Worm (Caenorhabditis elegans): Measurements from ENCODE around the gene clec-208.

- TF ChIP-seq ref-1 (GFP tag; conservative IDR thresholded peaks at IDR 0.05) (no peak), klf-2 (GFP tag; conservative IDR thresholded peaks at IDR 0.05) (no peak), med-1 (GFP tag; optimal IDR thresholded peaks at IDR 0.05; ENCODE audit: insufficient read depth) (no peak), tab-1 (GFP tag; IDR thresholded peaks at IDR 0.05) (no peak), flt-1 (GFP tag; IDR thresholded peaks at IDR 0.05) (no peak)
Measured at ce11 chrV:2081269-2081668, 16.5 kb upstream of the clec-208 start.

Measured in whole organism, midembryonic.